Worm (Caenorhabditis elegans) whole organism, L4 larva: ENCODE measurements around the gene C14A4.13.

ENCODE experiments used
- D1046.2 ChIP-seq: fragments of 200-800 bp; sonication (Bioruptor generic); IDR thresholded peaks from 2 replicates; pipeline ENCODE4 v1.3.6; 2022; ENCODE audit warnings: missing genetic modification characterization, missing compliant biosample characterization
- F10B5.3 ChIP-seq: sonication (generic microtip); optimal IDR thresholded peaks from 2 replicates; lab custom pipeline; 2016; ENCODE audit warnings: mild to moderate bottlenecking, missing genetic modification characterization, missing compliant biosample characterization
- F26F4.8 ChIP-seq: fragments of 200-800 bp; sonication (Bioruptor generic); conservative IDR thresholded peaks from 2 replicates; pipeline ENCODE4 v1.3.6; 2022; ENCODE audit warnings: missing genetic modification characterization, missing compliant biosample characterization
- F49E8.2 ChIP-seq: sonication (generic microtip); optimal IDR thresholded peaks from 2 replicates; lab custom pipeline; 2016; ENCODE audit warnings: missing compliant biosample characterization, mild to moderate bottlenecking, missing genetic modification characterization, borderline replicate concordance
- T20F7.1 ChIP-seq: fragments of 200-800 bp; sonication (Bioruptor generic); optimal IDR thresholded peaks from 2 replicates; lab custom pipeline; 2018; ENCODE audit warnings: mild to moderate bottlenecking, missing genetic modification characterization, missing compliant biosample characterization
- Y48G9A.11 ChIP-seq: fragments of 200-800 bp; sonication (Bioruptor generic); IDR thresholded peaks from 2 replicates; pipeline ENCODE4 v1.3.6; 2022; ENCODE audit warnings: missing genetic modification reagents, missing genetic modification characterization, missing compliant biosample characterization
- Y5F2A.4 ChIP-seq: fragments of 200-800 bp; sonication (Bioruptor generic); optimal IDR thresholded peaks from 2 replicates; lab custom pipeline; 2018; ENCODE audit warnings: mild to moderate bottlenecking, missing genetic modification characterization, missing compliant biosample characterization
- Y75B8A.6 ChIP-seq: fragments of 200-800 bp; sonication (Bioruptor generic); IDR thresholded peaks from 2 replicates; pipeline ENCODE4 v1.3.6; 2022; ENCODE audit warnings: missing genetic modification reagents, missing genetic modification characterization, missing compliant biosample characterization
- ZK546.5 ChIP-seq, 2 experiments: sonication (generic microtip); optimal IDR thresholded peaks; 2 replicates each; lab custom pipeline; 2017; ENCODE audit warnings: missing biosample characterization in 2 of 2, missing genetic modification characterization in 2 of 2
- aha-1 ChIP-seq: fragments of 150-350 bp; peaks from one replicate; lab custom pipeline; 2014; ENCODE audit warnings: missing biosample characterization, missing genetic modification characterization
- ama-1 ChIP-seq: fragments of 150-350 bp; optimal IDR thresholded peaks from 2 replicates; lab custom pipeline; 2014; ENCODE audit warnings: inconsistent platforms, mixed read lengths
- cey-2 ChIP-seq: sonication (generic microtip); optimal IDR thresholded peaks from 3 replicates; lab custom pipeline; 2017; ENCODE audit warnings: missing genetic modification characterization, mild to moderate bottlenecking, missing compliant biosample characterization, antibody characterized with exemption, borderline replicate concordance; ENCODE audit not compliant: insufficient read depth
- daf-16 ChIP-seq, 3 experiments: sonication (generic microtip); optimal IDR thresholded peaks; 2 replicates each; lab custom pipeline; 2016 to 2017; ENCODE audit warnings: missing genetic modification characterization in 3 of 3, missing genetic modification reagents in 3 of 3, mild to moderate bottlenecking in 2 of 3, missing compliant biosample characterization in 2 of 3, missing biosample characterization in 1 of 3, moderate library complexity in 1 of 3
- daf-19 ChIP-seq: fragments of 200-800 bp; sonication (Bioruptor generic); conservative IDR thresholded peaks from 2 replicates; pipeline ENCODE4 v1.3.6; 2022; ENCODE audit warnings: missing genetic modification characterization, missing compliant biosample characterization
- dmd-8 ChIP-seq: fragments of 200-800 bp; sonication (Bioruptor generic); IDR thresholded peaks from 2 replicates; pipeline ENCODE4 v1.3.6; 2022; ENCODE audit warnings: missing genetic modification characterization, missing compliant biosample characterization
- dpl-1 ChIP-seq: fragments of 150-350 bp; optimal IDR thresholded peaks from 2 replicates; lab custom pipeline; 2014; ENCODE audit warnings: missing biosample characterization, missing genetic modification reagents, missing genetic modification characterization
- duxl-1 ChIP-seq: sonication (generic microtip); optimal IDR thresholded peaks from 2 replicates; lab custom pipeline; 2016; ENCODE audit warnings: mild to moderate bottlenecking, missing genetic modification characterization, moderate library complexity, missing compliant biosample characterization; ENCODE audit not compliant: poor library complexity
- fkh-10 ChIP-seq: fragments of 150-350 bp; optimal IDR thresholded peaks from 2 replicates; lab custom pipeline; 2014; ENCODE audit warnings: missing biosample characterization, missing genetic modification reagents, missing genetic modification characterization
- gei-8 ChIP-seq: fragments of 200-800 bp; sonication (Bioruptor generic); optimal IDR thresholded peaks from 2 replicates; lab custom pipeline; 2018; ENCODE audit warnings: mild to moderate bottlenecking, missing genetic modification characterization, missing compliant biosample characterization
- hmg-1.1 ChIP-seq: fragments of 200-800 bp; sonication (Bioruptor generic); IDR thresholded peaks from 2 replicates; pipeline ENCODE4 v1.3.6; 2022; ENCODE audit warnings: missing genetic modification reagents, missing genetic modification characterization, missing compliant biosample characterization
- lin-15B ChIP-seq: fragments of 150-350 bp; sonication (generic microtip); optimal IDR thresholded peaks from 3 replicates; lab custom pipeline; 2014; ENCODE audit warnings: missing biosample characterization, missing genetic modification characterization
- lin-38 ChIP-seq: fragments of 200-800 bp; sonication (Bioruptor generic); IDR thresholded peaks from 2 replicates; pipeline ENCODE4 v1.3.6; 2022; ENCODE audit warnings: missing genetic modification reagents, missing genetic modification characterization, missing compliant biosample characterization
- lsy-2 ChIP-seq, 2 experiments: fragments of 150-350 bp in 1 of 2; sonication (generic microtip) in 1 of 2; optimal IDR thresholded peaks; 2 replicates each; lab custom pipeline; 2014 to 2017; ENCODE audit warnings: missing biosample characterization in 2 of 2, missing genetic modification characterization in 2 of 2
- madf-5 ChIP-seq, 2 experiments: fragments of 200-800 bp; sonication (Bioruptor generic); IDR thresholded peaks; 2 replicates each; pipeline ENCODE4 v1.3.6; 2022; ENCODE audit warnings: missing compliant biosample characterization in 2 of 2, missing genetic modification characterization in 2 of 2
- madf-9 ChIP-seq: fragments of 200-800 bp; sonication (Bioruptor generic); conservative IDR thresholded peaks from 2 replicates; pipeline ENCODE4 v1.3.6; 2022; ENCODE audit warnings: missing genetic modification reagents, missing genetic modification characterization, missing compliant biosample characterization
- nhr-11 ChIP-seq: fragments of 150-350 bp; optimal IDR thresholded peaks from 2 replicates; lab custom pipeline; 2014; ENCODE audit warnings: missing biosample characterization, missing genetic modification characterization
- nhr-111 ChIP-seq: fragments of 200-800 bp; sonication (Bioruptor generic); optimal IDR thresholded peaks from 2 replicates; lab custom pipeline; 2018; ENCODE audit warnings: mild to moderate bottlenecking, missing genetic modification characterization, missing compliant biosample characterization
- nhr-25 ChIP-seq: sonication (generic microtip); optimal IDR thresholded peaks from 2 replicates; lab custom pipeline; 2017; ENCODE audit warnings: missing genetic modification characterization, mild to moderate bottlenecking, missing compliant biosample characterization, antibody characterized with exemption, moderate library complexity, borderline replicate concordance; ENCODE audit not compliant: insufficient read depth
- nhr-41 ChIP-seq: fragments of 200-800 bp; sonication (Bioruptor generic); IDR thresholded peaks from 2 replicates; pipeline ENCODE4 v1.3.6; 2022; ENCODE audit warnings: missing genetic modification reagents, missing genetic modification characterization, missing compliant biosample characterization
- nhr-42 ChIP-seq: fragments of 200-800 bp; sonication (Bioruptor generic); IDR thresholded peaks from 2 replicates; pipeline ENCODE4 v1.3.6; 2022; ENCODE audit warnings: missing genetic modification characterization, missing compliant biosample characterization
- nhr-48 ChIP-seq: sonication (generic microtip); optimal IDR thresholded peaks from 2 replicates; lab custom pipeline; 2016; ENCODE audit warnings: mild to moderate bottlenecking, missing genetic modification characterization, missing compliant biosample characterization
- pha-4 ChIP-seq, 2 experiments: fragments of 150-350 bp in 1 of 2; fragments of 200-800 bp in 1 of 2; sonication (Bioruptor generic) in 1 of 2; IDR thresholded peaks in 1 of 2; optimal IDR thresholded peaks in 1 of 2; 2 replicates each; pipeline versions ENCODE4 v1.3.6 to Lab custom; 2014 to 2022; ENCODE audit warnings: missing genetic modification characterization in 2 of 2, missing genetic modification reagents in 2 of 2, missing biosample characterization in 1 of 2, missing compliant biosample characterization in 1 of 2
- php-3 ChIP-seq: fragments of 200-800 bp; sonication (Bioruptor generic); IDR thresholded peaks from 2 replicates; pipeline ENCODE4 v1.3.6; 2022; ENCODE audit warnings: missing genetic modification reagents, missing genetic modification characterization, missing compliant biosample characterization
- pqm-1 ChIP-seq: sonication (generic microtip); optimal IDR thresholded peaks from 2 replicates; lab custom pipeline; 2017; ENCODE audit warnings: missing biosample characterization, missing genetic modification characterization
- sdz-12 ChIP-seq: fragments of 200-800 bp; sonication (Bioruptor generic); optimal IDR thresholded peaks from 2 replicates; lab custom pipeline; 2018; ENCODE audit warnings: mild to moderate bottlenecking, missing genetic modification characterization, missing compliant biosample characterization
- set-16 ChIP-seq: fragments of 200-800 bp; sonication (Bioruptor generic); IDR thresholded peaks from 2 replicates; pipeline ENCODE4 v1.3.6; 2022; ENCODE audit warnings: missing genetic modification reagents, missing genetic modification characterization, missing compliant biosample characterization
- skn-1 ChIP-seq: fragments of 150-350 bp; optimal IDR thresholded peaks from 2 replicates; lab custom pipeline; 2014; ENCODE audit warnings: missing biosample characterization, missing genetic modification characterization
- snpc-1.2 ChIP-seq: fragments of 200-800 bp; sonication (Bioruptor generic); IDR thresholded peaks from 2 replicates; pipeline ENCODE4 v1.3.6; 2022; ENCODE audit warnings: missing genetic modification reagents, missing genetic modification characterization, missing compliant biosample characterization
- snpc-4 ChIP-seq: fragments of 150-350 bp; optimal IDR thresholded peaks from 2 replicates; lab custom pipeline; 2014; ENCODE audit warnings: missing biosample characterization, missing genetic modification characterization
- unc-130 ChIP-seq: sonication (generic microtip); optimal IDR thresholded peaks from 2 replicates; lab custom pipeline; 2016; ENCODE audit warnings: missing genetic modification reagents, missing genetic modification characterization, missing compliant biosample characterization
- vab-7 ChIP-seq: fragments of 200-800 bp; sonication (Bioruptor generic); IDR thresholded peaks from 2 replicates; pipeline ENCODE4 v1.3.6; 2022; ENCODE audit warnings: missing genetic modification reagents, missing genetic modification characterization, missing compliant biosample characterization
- zip-11 ChIP-seq: fragments of 200-800 bp; sonication (Bioruptor generic); IDR thresholded peaks from 2 replicates; pipeline ENCODE4 v1.3.6; 2022; ENCODE audit warnings: missing genetic modification characterization, missing compliant biosample characterization

The C14A4.13 gene

ce11 chrII:10603560-10603959 lies 14.7 kb upstream of the C14A4.13 start:
- TF ChIP-seq cey-2 (tag; lab: Kevin White, UChicago) (no peak), madf-5 (GFP tag; IDR thresholded peaks at IDR 0.05; lab: Robert Waterston, UW) (no peak), dpl-1 (GFP tag; lab: Kevin White, UChicago) (no peak), nhr-111 (GFP tag; lab: Kevin White, UChicago) (no peak), nhr-41 (GFP tag; lab: Robert Waterston, UW) (no peak), F49E8.2 (tag; lab: Kevin White, UChicago) (no peak), gei-8 (GFP tag; lab: Kevin White, UChicago) (no peak), vab-7 (no peak), pha-4 (GFP tag; IDR thresholded peaks at IDR 0.05; lab: Robert Waterston, UW) (no peak), pha-4 (tag; optimal IDR thresholded peaks at IDR 0.05; lab: Kevin White, UChicago) (no peak), duxl-1 (no peak), nhr-25 (tag; lab: Kevin White, UChicago) (no peak), snpc-1.2 (no peak), madf-9 (GFP tag; lab: Robert Waterston, UW) (no peak), set-16 (GFP tag; lab: Robert Waterston, UW) (no peak), dmd-8 (GFP tag; lab: Robert Waterston, UW) (no peak), Y48G9A.11 (no peak), F10B5.3 (tag; lab: Kevin White, UChicago) (no peak)

ce11 chrII:10605512-10605911 lies 12.7 kb upstream of the C14A4.13 start, which contains the start of gene taf-13:
taf-13 (minus strand) TSS chrII:10605612.
- TF ChIP-seq lin-15B (no peak), daf-19 (GFP tag; lab: Robert Waterston, UW) (no peak), cey-2 (tag; lab: Kevin White, UChicago) (no peak), nhr-111 (GFP tag; lab: Kevin White, UChicago) (no peak), pqm-1 (no peak), dpl-1 (GFP tag; lab: Kevin White, UChicago) (no peak), snpc-4 (no peak), skn-1 (tag; lab: Kevin White, UChicago) (no peak), nhr-42 (GFP tag; lab: Robert Waterston, UW) (no peak), Y75B8A.6 (GFP tag; lab: Robert Waterston, UW) (no peak), zip-11 (GFP tag; lab: Robert Waterston, UW) (no peak), Y5F2A.4 (GFP tag; lab: Kevin White, UChicago) (no peak), set-16 (GFP tag; lab: Robert Waterston, UW) (no peak), hmg-1.1 (no peak), sdz-12 (GFP tag; lab: Kevin White, UChicago) (no peak), F26F4.8 (GFP tag; lab: Robert Waterston, UW) (no peak), Y48G9A.11 (no peak), nhr-48 (tag; lab: Kevin White, UChicago) (no peak)

- TF ChIP-seq lsy-2 (tag; optimal IDR thresholded peaks at IDR 0.05; lab: Kevin White, UChicago) (peak in 1 of 2 experiments; percentile 36), T20F7.1 (GFP tag; lab: Kevin White, UChicago) (peak; percentile 44), unc-130 (GFP tag; lab: Kevin White, UChicago) (peak; percentile 3), lin-38 (peak; percentile 91), ama-1 (lab: Kevin White, UChicago) (no peak), nhr-11 (tag; lab: Kevin White, UChicago) (peak; percentile 17), aha-1 (tag; lab: Kevin White, UChicago) (peak; percentile 69), ZK546.5 (tag; optimal IDR thresholded peaks at IDR 0.05; lab: Kevin White, UChicago) (no peak), php-3 (GFP tag; lab: Robert Waterston, UW) (no peak), D1046.2 (GFP tag; lab: Robert Waterston, UW) (no peak), daf-16 (GFP tag; optimal IDR thresholded peaks at IDR 0.05; lab: Kevin White, UChicago) (no peak), daf-16 (tag; optimal IDR thresholded peaks at IDR 0.05; lab: Kevin White, UChicago) (peak; percentile 14), fkh-10 (GFP tag; lab: Kevin White, UChicago) (peak; percentile 15), dpl-1 (GFP tag; lab: Kevin White, UChicago) (peak; percentile 53)
These were observed 10.9 kb upstream of the C14A4.13 start, which contains the start of gene ccm-3 for ce11 chrII:10607238-10607961. ccm-3 (minus strand) TSS chrII:10607275.
